Fruit fly (Drosophila melanogaster) whole organism, adult: ENCODE measurements around the gene CG7945.

Source experiments
- CG11617 ChIP-seq: fragments of 200-800 bp; sonication (Bioruptor generic); optimal IDR thresholded peaks from 2 replicates; lab custom pipeline; 2017; ENCODE audit warnings: mild to moderate bottlenecking, missing biosample characterization, missing genetic modification reagents, missing genetic modification characterization
- CG12768 ChIP-seq: fragments of 200-800 bp; sonication (Bioruptor generic); optimal IDR thresholded peaks from 2 replicates; lab custom pipeline; 2017; ENCODE audit warnings: missing biosample characterization, missing genetic modification characterization, mild to moderate bottlenecking, moderate library complexity, missing genetic modification reagents
- CG14711 ChIP-seq: fragments of 200-800 bp; sonication (Bioruptor generic); optimal IDR thresholded peaks from 2 replicates; lab custom pipeline; 2018; ENCODE audit warnings: missing biosample characterization, mild to moderate bottlenecking, missing genetic modification characterization, moderate library complexity
- CG1620 ChIP-seq: fragments of 200-800 bp; sonication (Bioruptor generic); optimal IDR thresholded peaks from 2 replicates; lab custom pipeline; 2016; ENCODE audit warnings: missing biosample characterization, missing genetic modification characterization
- CG33017 ChIP-seq: fragments of 200-800 bp; sonication (Bioruptor generic); optimal IDR thresholded peaks from 2 replicates; lab custom pipeline; 2018; ENCODE audit warnings: missing biosample characterization, mild to moderate bottlenecking, missing genetic modification characterization, moderate library complexity
- CG5204 ChIP-seq: fragments of 200-800 bp; sonication (Bioruptor generic); optimal IDR thresholded peaks from 2 replicates; lab custom pipeline; 2016; ENCODE audit warnings: missing biosample characterization, missing genetic modification characterization
- CG7045 ChIP-seq: fragments of 200-800 bp; sonication (Bioruptor generic); optimal IDR thresholded peaks from 2 replicates; lab custom pipeline; 2017; ENCODE audit warnings: missing biosample characterization, mild to moderate bottlenecking, missing genetic modification characterization
- CG7101 ChIP-seq: fragments of 200-800 bp; sonication (Bioruptor generic); optimal IDR thresholded peaks from 2 replicates; lab custom pipeline; 2018; ENCODE audit warnings: missing biosample characterization, mild to moderate bottlenecking, missing genetic modification characterization, moderate library complexity
- Clk ChIP-seq: fragments of 200-800 bp; sonication (Bioruptor generic); optimal IDR thresholded peaks from 2 replicates; lab custom pipeline; 2017; ENCODE audit warnings: missing biosample characterization, missing genetic modification characterization
- Crg-1 ChIP-seq: fragments of 200-800 bp; sonication (Bioruptor generic); optimal IDR thresholded peaks from 2 replicates; lab custom pipeline; 2016; ENCODE audit warnings: missing biosample characterization, missing genetic modification characterization
- Hr96 ChIP-seq: fragments of 200-800 bp; sonication (Bioruptor generic); optimal IDR thresholded peaks from 2 replicates; lab custom pipeline; 2016; ENCODE audit warnings: missing biosample characterization, missing genetic modification characterization
- Mnt ChIP-seq: fragments of 200-800 bp; sonication (Bioruptor generic); optimal IDR thresholded peaks from 2 replicates; lab custom pipeline; 2016; ENCODE audit warnings: missing biosample characterization, mild to moderate bottlenecking, missing genetic modification characterization
- bab1 ChIP-seq: fragments of 200-800 bp; sonication (Bioruptor generic); optimal IDR thresholded peaks from 3 replicates; lab custom pipeline; 2019; ENCODE audit warnings: missing biosample characterization, mild to moderate bottlenecking, missing genetic modification characterization, moderate library complexity
- cic ChIP-seq: fragments of 200-800 bp; sonication (Bioruptor generic); optimal IDR thresholded peaks from 2 replicates; lab custom pipeline; 2017; ENCODE audit warnings: missing biosample characterization, mild to moderate bottlenecking, missing genetic modification characterization, moderate library complexity
- cnc ChIP-seq, 2 experiments: fragments of >200 bp; optimal IDR thresholded peaks; 2 replicates each; lab custom pipeline; 2017
- kay ChIP-seq: fragments of 200-800 bp; sonication (Bioruptor generic); peaks from one replicate; lab custom pipeline; 2016; ENCODE audit warnings: missing biosample characterization, missing genetic modification characterization, borderline replicate concordance
- ovo ChIP-seq: fragments of 200-800 bp; sonication (Bioruptor generic); optimal IDR thresholded peaks from 2 replicates; lab custom pipeline; 2016; ENCODE audit warnings: missing biosample characterization, missing genetic modification characterization
- pad ChIP-seq: fragments of 200-800 bp; sonication (Bioruptor generic); optimal IDR thresholded peaks from 3 replicates; lab custom pipeline; 2017; ENCODE audit warnings: missing biosample characterization, missing genetic modification characterization, mild to moderate bottlenecking, moderate library complexity, missing genetic modification reagents
- tj ChIP-seq: fragments of 200-800 bp; sonication (Bioruptor generic); optimal IDR thresholded peaks from 3 replicates; lab custom pipeline; 2017; ENCODE audit warnings: missing biosample characterization, mild to moderate bottlenecking, missing genetic modification characterization, moderate library complexity
- toe ChIP-seq: fragments of 200-800 bp; sonication (Bioruptor generic); optimal IDR thresholded peaks from 2 replicates; lab custom pipeline; 2016; ENCODE audit warnings: missing biosample characterization, missing genetic modification characterization

Gene CG7945

dm6 chr3L:15497902-15498301 is 26.0 kb downstream of the CG7945 start, which contains the start of gene CG7276:
Gene CG7276, plus strand, starts transcription at chr3L:15498202.
- no peak for TF ChIP-seq tj (GFP tag; lab: Kevin White, UChicago)
- TF ChIP-seq CG14711 (tag; lab: Kevin White, UChicago) = no peak
- no peak for TF ChIP-seq CG7101 (tag; lab: Kevin White, UChicago)
- no peak for TF ChIP-seq CG33017
- TF ChIP-seq pad (GFP tag; lab: Kevin White, UChicago) = no peak
- no peak for TF ChIP-seq CG11617
- no peak for TF ChIP-seq Mnt (GFP tag; lab: Kevin White, UChicago)
- no peak for TF ChIP-seq Crg-1 (GFP tag; lab: Kevin White, UChicago)
- TF ChIP-seq CG12768 = no peak
- TF ChIP-seq Clk (GFP tag; lab: Kevin White, UChicago) = no peak
- TF ChIP-seq CG5204 (GFP tag; lab: Kevin White, UChicago) = no peak
- TF ChIP-seq bab1 = no peak

DNA sequence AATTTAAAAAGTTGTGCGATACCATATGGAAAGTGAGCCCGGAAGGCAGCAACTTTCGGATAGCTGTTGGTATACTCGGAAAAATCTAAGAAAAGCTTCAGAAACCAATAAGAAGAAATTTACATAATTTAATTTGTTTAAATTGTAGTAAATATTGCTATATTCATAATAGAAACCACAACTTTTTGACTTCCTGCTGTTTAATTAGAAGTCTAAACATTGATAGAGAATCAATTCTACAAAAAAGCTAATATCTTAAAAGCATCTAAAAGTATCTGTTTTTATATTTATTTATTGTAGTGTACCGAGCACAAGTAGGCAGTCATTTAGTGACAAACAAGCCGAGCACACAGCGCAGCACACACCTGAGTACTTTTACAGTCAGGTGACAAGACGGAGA is 27.7 kb downstream of the CG7945 start, which contains the start of gene CG13455:
TSS of gene CG13455 (plus strand) at position 301 of the 400 bp plus-strand sequence.
- no peak for TF ChIP-seq bab1

dm6 chr3L:15495449-15495848 is 28.5 kb downstream of the CG7945 start, which contains the start of gene CG12355:
Gene CG12355, minus strand, starts transcription at chr3L:15495549.
- TF ChIP-seq CG33017 = no peak
- TF ChIP-seq toe (GFP tag; lab: Kevin White, UChicago) = no peak
- no peak for TF ChIP-seq Crg-1 (GFP tag; lab: Kevin White, UChicago)
- TF ChIP-seq Mnt (GFP tag; lab: Kevin White, UChicago) = no peak
- no peak for TF ChIP-seq kay (GFP tag; lab: Kevin White, UChicago)
- no peak for TF ChIP-seq CG11617
- TF ChIP-seq cnc (optimal IDR thresholded peaks at IDR 0.05; lab: Kevin White, UChicago) = no peak
- TF ChIP-seq ovo (GFP tag; lab: Kevin White, UChicago) = no peak
- TF ChIP-seq tj (GFP tag; lab: Kevin White, UChicago) = no peak
- no peak for TF ChIP-seq CG5204 (GFP tag; lab: Kevin White, UChicago)

DNA sequence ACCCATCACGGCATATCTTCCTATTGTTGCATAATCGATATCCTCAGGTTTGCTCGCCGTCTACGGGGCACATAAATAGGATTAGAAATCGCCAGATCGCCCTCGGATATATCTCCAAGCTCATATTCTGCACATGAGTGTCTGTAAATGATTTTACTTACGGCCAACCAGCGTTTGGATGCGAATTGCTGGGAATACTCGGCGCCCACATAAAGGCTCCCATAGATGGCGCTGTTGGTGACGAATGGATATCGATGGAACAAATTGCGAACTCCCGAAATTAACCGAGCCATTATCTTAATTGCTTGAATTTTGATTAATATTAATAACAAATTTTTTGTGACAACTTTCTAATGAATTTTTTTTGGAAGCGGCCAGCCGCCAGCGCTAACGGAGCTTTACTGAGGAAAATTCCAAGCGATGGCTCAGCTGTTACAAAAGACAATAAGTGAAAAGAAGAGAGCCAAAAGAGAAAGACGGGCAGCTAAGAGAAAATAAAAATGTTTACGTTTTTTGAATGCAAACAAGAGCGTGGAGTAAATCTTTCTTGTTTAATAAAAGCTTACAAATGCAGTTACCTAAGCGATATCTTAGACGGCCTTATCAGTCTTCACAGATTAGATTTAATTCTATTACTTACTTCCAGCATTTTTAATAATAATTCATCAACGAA is 29.2 kb downstream of the CG7945 start:
- TF ChIP-seq CG14711 (tag; lab: Kevin White, UChicago) (no peak), Mnt (GFP tag; lab: Kevin White, UChicago) (peak; percentile 1), kay (GFP tag; lab: Kevin White, UChicago) (peak; percentile 70), ovo (GFP tag; lab: Kevin White, UChicago) (peak; percentile 21), CG7101 (tag; lab: Kevin White, UChicago) (no peak), CG5204 (GFP tag; lab: Kevin White, UChicago) (no peak), cic (peak; percentile 47)

dm6 chr3L:15493886-15494598 is 29.9 kb downstream of the CG7945 start:
- peak; percentile 83 for TF ChIP-seq Mnt (GFP tag; lab: Kevin White, UChicago)
- TF ChIP-seq cnc (optimal IDR thresholded peaks at IDR 0.05; lab: Kevin White, UChicago) = no peak
- peak; percentile 77 for TF ChIP-seq cic
- TF ChIP-seq kay (GFP tag; lab: Kevin White, UChicago) = peak; percentile 89

dm6 chr3L:15485302-15485701 is 38.6 kb downstream of the CG7945 start, which contains the start of gene Ran-like:
Gene Ran-like, minus strand, starts transcription at chr3L:15485402.
- TF ChIP-seq pad (GFP tag; lab: Kevin White, UChicago) (no peak), kay (GFP tag; lab: Kevin White, UChicago) (no peak), tj (GFP tag; lab: Kevin White, UChicago) (no peak), CG33017 (no peak), cnc (optimal IDR thresholded peaks at IDR 0.05; lab: Kevin White, UChicago) (no peak), bab1 (no peak), cic (no peak), CG11617 (no peak), toe (GFP tag; lab: Kevin White, UChicago) (no peak), Clk (GFP tag; lab: Kevin White, UChicago) (no peak), CG14711 (tag; lab: Kevin White, UChicago) (no peak), Hr96 (GFP tag; lab: Kevin White, UChicago) (no peak)

- TF ChIP-seq Crg-1 (GFP tag; lab: Kevin White, UChicago) (no peak), kay (GFP tag; lab: Kevin White, UChicago) (no peak), CG7045 (GFP tag; lab: Kevin White, UChicago) (no peak), pad (GFP tag; lab: Kevin White, UChicago) (no peak), CG14711 (tag; lab: Kevin White, UChicago) (no peak), CG1620 (GFP tag; lab: Kevin White, UChicago) (no peak), cic (no peak), tj (GFP tag; lab: Kevin White, UChicago) (no peak), CG5204 (GFP tag; lab: Kevin White, UChicago) (no peak), CG7101 (tag; lab: Kevin White, UChicago) (no peak), bab1 (no peak), CG11617 (no peak), CG33017 (no peak), toe (GFP tag; lab: Kevin White, UChicago) (no peak), ovo (GFP tag; lab: Kevin White, UChicago) (no peak), CG12768 (no peak), Hr96 (GFP tag; lab: Kevin White, UChicago) (no peak), Mnt (GFP tag; lab: Kevin White, UChicago) (no peak), Clk (GFP tag; lab: Kevin White, UChicago) (no peak), cnc (optimal IDR thresholded peaks at IDR 0.05; lab: Kevin White, UChicago) (no peak)
Measured at dm6 chr3L:15474010-15474409, 49.9 kb downstream of the CG7945 start, which contains the start of gene cocoon. Gene cocoon, minus strand, starts transcription at chr3L:15474110.
